Fruit fly (Drosophila melanogaster) whole organism, prepupa: ENCODE measurements around the gene CG12011.

ENCODE experiments used
- CG16779 ChIP-seq: fragments of 200-800 bp; sonication (Bioruptor generic); optimal IDR thresholded peaks from 3 replicates; lab custom pipeline; 2017; ENCODE audit warnings: missing biosample characterization, mild to moderate bottlenecking, missing genetic modification characterization
- CG34406 ChIP-seq: fragments of 200-800 bp; sonication (Bioruptor generic); optimal IDR thresholded peaks from 3 replicates; lab custom pipeline; 2016; ENCODE audit warnings: missing biosample characterization, missing genetic modification characterization
- CG6792 ChIP-seq: fragments of 200-800 bp; sonication (Bioruptor generic); optimal IDR thresholded peaks from 3 replicates; lab custom pipeline; 2016; ENCODE audit warnings: missing biosample characterization, missing genetic modification characterization
- CG9139 ChIP-seq: fragments of 200-800 bp; sonication (Bioruptor generic); optimal IDR thresholded peaks from 3 replicates; lab custom pipeline; 2017; ENCODE audit warnings: missing biosample characterization, mild to moderate bottlenecking, missing genetic modification characterization
- Eip75B ChIP-seq: fragments of 200-800 bp; sonication (Bioruptor generic); optimal IDR thresholded peaks from 3 replicates; lab custom pipeline; 2016; ENCODE audit warnings: missing biosample characterization, missing genetic modification characterization
- spab ChIP-seq: fragments of 200-800 bp; sonication (Bioruptor generic); optimal IDR thresholded peaks from 2 replicates; lab custom pipeline; 2017; ENCODE audit warnings: missing biosample characterization, mild to moderate bottlenecking, missing genetic modification characterization, missing genetic modification reagents
- svp ChIP-seq: fragments of 200-800 bp; sonication (Bioruptor generic); peaks from one replicate; lab custom pipeline; 2016; ENCODE audit warnings: missing biosample characterization, missing genetic modification characterization
- vri ChIP-seq: fragments of 200-800 bp; sonication (Bioruptor generic); optimal IDR thresholded peaks from 3 replicates; lab custom pipeline; 2016; ENCODE audit warnings: missing biosample characterization, mild to moderate bottlenecking, missing genetic modification characterization

DNA sequence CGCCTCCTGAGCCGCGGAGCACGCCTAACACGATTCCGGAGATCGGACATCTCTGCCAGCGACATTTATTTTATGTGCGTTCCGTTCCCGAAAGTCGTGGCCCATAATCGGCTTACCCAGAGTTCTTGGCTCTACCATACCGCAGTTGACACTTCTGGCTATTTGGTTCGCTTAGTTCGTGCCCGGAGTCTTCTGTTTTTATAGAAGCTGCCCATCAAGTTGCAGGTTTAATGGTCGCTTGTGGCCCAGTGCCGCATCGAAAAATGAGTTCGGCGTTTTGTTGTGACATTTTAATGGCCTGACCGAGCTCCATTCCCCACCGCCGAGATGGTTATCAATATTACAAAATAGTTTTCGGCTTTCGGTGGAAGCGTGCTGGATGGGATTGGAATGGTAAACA lies 18.2 kb upstream of the CG12011 start:
- TF ChIP-seq CG34406 (GFP tag; lab: Kevin White, UChicago) (no peak), CG9139 (GFP tag; lab: Kevin White, UChicago) (no peak), vri (GFP tag; lab: Kevin White, UChicago) (no peak), CG6792 (no peak), Eip75B (GFP tag; lab: Kevin White, UChicago) (no peak), spab (GFP tag; lab: Kevin White, UChicago) (no peak), svp (no peak), CG16779 (tag; lab: Kevin White, UChicago) (no peak)
